Worm (Caenorhabditis elegans) whole organism, mixed stage, embryonic: ENCODE results near the gene C07G1.6.

ENCODE experiments used
- pha-4 ChIP-seq: fragments of 150-350 bp; optimal IDR thresholded peaks from 2 replicates; lab custom pipeline; 2018; ENCODE audit warnings: missing biosample characterization, missing genetic modification reagents, missing genetic modification characterization
- snpc-4 ChIP-seq: fragments of 150-350 bp; optimal IDR thresholded peaks from 2 replicates; lab custom pipeline; 2014; ENCODE audit warnings: missing biosample characterization, missing genetic modification characterization

DNA sequence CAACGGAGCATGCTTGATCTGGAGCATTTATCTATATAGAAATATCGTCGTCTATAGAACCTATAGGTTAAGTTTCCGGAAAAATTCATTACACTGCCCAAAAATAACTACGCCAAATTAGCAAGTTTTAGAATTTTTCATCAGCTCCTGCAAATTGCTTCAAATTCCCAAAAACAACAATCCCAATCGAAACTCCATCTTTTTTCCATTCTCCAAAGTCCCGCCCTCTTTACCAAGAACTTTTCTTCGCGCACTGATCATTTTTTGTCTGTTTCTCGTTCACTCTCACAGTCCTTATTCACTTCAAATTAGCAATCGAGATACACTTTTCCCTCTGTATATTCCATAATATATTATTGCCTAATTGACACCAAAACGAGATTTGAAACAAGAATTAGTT, 3.9 kb downstream of the C07G1.6 start, which contains the start of gene svh-1:
- TF ChIP-seq snpc-4 (tag; lab: Kevin White, UChicago) = no peak
- no peak for TF ChIP-seq pha-4 (tag; lab: Kevin White, UChicago)
